Worm (Caenorhabditis elegans): Measurements from ENCODE around the gene pmpl-1.

ce11 chrX:3752443-3752842, 35.4 kb upstream of the pmpl-1 start:
- TF ChIP-seq mxl-1 (tag; optimal IDR thresholded peaks at IDR 0.05) (no peak), mcd-1 (GFP tag; IDR thresholded peaks at IDR 0.05) (no peak), sea-2 (GFP tag; IDR thresholded peaks at IDR 0.05) (no peak), tbx-9 (tag; optimal IDR thresholded peaks at IDR 0.05; ENCODE audit: borderline replicate concordance) (no peak), B0261.1 (tag; optimal IDR thresholded peaks at IDR 0.05) (no peak), efl-1 (GFP tag; optimal IDR thresholded peaks at IDR 0.05) (no peak), bed-1 (GFP tag; IDR thresholded peaks at IDR 0.05) (no peak), attf-6 (GFP tag; IDR thresholded peaks at IDR 0.05) (no peak)

Data from whole organism, young adult.